Worm (Caenorhabditis elegans): ENCODE data around the gene scl-6.

DNA sequence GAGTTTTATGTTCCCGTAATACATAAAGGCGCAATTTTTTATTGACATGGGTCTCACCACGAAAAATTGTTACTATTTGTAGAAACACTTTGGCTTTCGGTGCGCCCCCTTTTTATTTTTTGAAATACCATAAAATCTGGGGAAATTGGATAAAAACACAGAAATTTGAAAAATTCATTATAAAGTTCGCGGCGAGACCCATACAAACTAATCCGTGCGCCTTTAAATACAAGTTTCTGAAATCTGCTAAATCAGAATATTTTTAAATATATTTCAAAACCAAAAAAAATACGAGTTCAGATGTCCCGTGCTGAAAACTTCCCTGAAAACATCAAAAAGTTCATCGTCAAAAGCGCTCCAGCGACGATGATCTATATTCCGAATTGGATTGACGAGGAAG is 38.8 kb downstream of the scl-6 start, which contains the start of gene B0564.2:
- TF ChIP-seq him-1 (tag; optimal IDR thresholded peaks at IDR 0.05) (no peak), dao-5 (tag; optimal IDR thresholded peaks at IDR 0.05) (no peak), W03F9.2 (tag; optimal IDR thresholded peaks at IDR 0.05) (no peak)

All from whole organism, L4/young adult.